Worm (Caenorhabditis elegans) whole organism, mixed stage, embryonic: ENCODE results near the gene frpr-1.

Source experiments
- blmp-1 ChIP-seq: fragments of 150-350 bp; optimal IDR thresholded peaks from 2 replicates; lab custom pipeline; 2014; ENCODE audit warnings: missing biosample characterization, missing genetic modification characterization
- ces-1 ChIP-seq: fragments of 150-350 bp; optimal IDR thresholded peaks from 2 replicates; lab custom pipeline; 2014; ENCODE audit warnings: missing biosample characterization, missing genetic modification reagents, missing genetic modification characterization
- cnd-1 ChIP-seq: fragments of 200-800 bp; sonication (Bioruptor generic); optimal IDR thresholded peaks from 2 replicates; lab custom pipeline; 2018; ENCODE audit warnings: mild to moderate bottlenecking, missing genetic modification characterization, missing compliant biosample characterization
- elt-1 ChIP-seq: sonication (generic microtip); optimal IDR thresholded peaks from 2 replicates; lab custom pipeline; 2017; ENCODE audit warnings: missing genetic modification characterization, mild to moderate bottlenecking, missing compliant biosample characterization, antibody characterized with exemption, moderate library complexity, borderline replicate concordance; ENCODE audit not compliant: insufficient read depth
- ham-2 ChIP-seq: fragments of 200-800 bp; sonication (Bioruptor generic); optimal IDR thresholded peaks from 2 replicates; lab custom pipeline; 2018; ENCODE audit warnings: mild to moderate bottlenecking, missing genetic modification characterization, missing compliant biosample characterization
- lin-13 ChIP-seq: fragments of 150-350 bp; optimal IDR thresholded peaks from 2 replicates; lab custom pipeline; 2014; ENCODE audit warnings: missing biosample characterization, missing genetic modification characterization
- nhr-12 ChIP-seq: fragments of 150-350 bp; optimal IDR thresholded peaks from 2 replicates; lab custom pipeline; 2014; ENCODE audit warnings: missing biosample characterization, missing genetic modification characterization
- pha-4 ChIP-seq: fragments of 150-350 bp; optimal IDR thresholded peaks from 2 replicates; lab custom pipeline; 2018; ENCODE audit warnings: missing biosample characterization, missing genetic modification reagents, missing genetic modification characterization
- snpc-4 ChIP-seq: fragments of 150-350 bp; optimal IDR thresholded peaks from 2 replicates; lab custom pipeline; 2014; ENCODE audit warnings: missing biosample characterization, missing genetic modification characterization
- sptf-1 ChIP-seq: sonication (generic microtip); optimal IDR thresholded peaks from 2 replicates; lab custom pipeline; 2017; ENCODE audit warnings: mild to moderate bottlenecking, missing genetic modification characterization, moderate library complexity, missing compliant biosample characterization
- unc-39 ChIP-seq: fragments of 150-350 bp; optimal IDR thresholded peaks from 2 replicates; lab custom pipeline; 2014; ENCODE audit warnings: missing biosample characterization, missing genetic modification characterization
- unc-62 ChIP-seq: fragments of 150-350 bp; optimal IDR thresholded peaks from 2 replicates; lab custom pipeline; 2014; ENCODE audit warnings: missing biosample characterization, missing genetic modification reagents, missing genetic modification characterization
- ztf-11 ChIP-seq: fragments of 150-350 bp; optimal IDR thresholded peaks from 2 replicates; lab custom pipeline; 2014; ENCODE audit warnings: missing biosample characterization, missing genetic modification characterization

DNA sequence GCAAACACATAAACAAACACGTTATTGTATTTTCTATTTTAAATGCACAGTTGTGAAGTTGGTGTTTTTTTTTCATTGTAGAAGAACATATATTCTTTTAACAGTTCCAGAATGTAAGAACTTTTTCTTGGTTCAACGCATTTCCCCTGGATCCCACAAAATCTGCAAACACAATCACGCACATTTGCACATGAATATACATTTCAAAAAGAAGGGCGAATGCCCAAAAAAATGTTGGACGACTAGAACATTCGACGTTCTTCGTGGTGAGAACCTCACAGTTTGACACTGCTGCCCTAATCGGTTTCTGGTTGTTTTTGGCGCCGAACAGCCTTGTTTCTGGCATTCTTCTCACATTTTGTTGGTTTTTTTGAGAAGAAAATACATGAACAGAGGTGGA lies 19.9 kb downstream of the frpr-1 start:
- TF ChIP-seq elt-1 (no peak), snpc-4 (tag; lab: Kevin White, UChicago) (no peak), nhr-12 (tag; lab: Kevin White, UChicago) (no peak), sptf-1 (no peak), ztf-11 (tag; lab: Kevin White, UChicago) (no peak), ces-1 (GFP tag; lab: Kevin White, UChicago) (no peak), unc-39 (tag; lab: Kevin White, UChicago) (no peak), cnd-1 (tag; lab: Kevin White, UChicago) (no peak), unc-62 (GFP tag; lab: Kevin White, UChicago) (no peak), lin-13 (tag; lab: Kevin White, UChicago) (no peak), blmp-1 (tag; lab: Kevin White, UChicago) (no peak), ham-2 (GFP tag; lab: Kevin White, UChicago) (no peak), pha-4 (tag; lab: Kevin White, UChicago) (no peak)
